Fruit fly (Drosophila melanogaster) whole organism, prepupa: Measurements from ENCODE around the gene Theg.

Source experiments
- Blimp-1 ChIP-seq: fragments of 200-800 bp; sonication (Bioruptor generic); optimal IDR thresholded peaks from 3 replicates; lab custom pipeline; 2017; ENCODE audit warnings: missing biosample characterization, missing genetic modification characterization, mild to moderate bottlenecking, moderate library complexity, missing genetic modification reagents
- CG10631 ChIP-seq: fragments of 200-800 bp; sonication (Bioruptor generic); optimal IDR thresholded peaks from 2 replicates; lab custom pipeline; 2016; ENCODE audit warnings: missing biosample characterization, missing genetic modification characterization
- CG10669 ChIP-seq: fragments of 200-800 bp; sonication (Bioruptor generic); optimal IDR thresholded peaks from 3 replicates; lab custom pipeline; 2018; ENCODE audit warnings: missing biosample characterization, mild to moderate bottlenecking, missing genetic modification characterization, moderate library complexity
- CG11294 ChIP-seq: fragments of 200-800 bp; sonication (Bioruptor generic); IDR thresholded peaks from 2 replicates; pipeline ENCODE4 v1.3.6; 2022; ENCODE audit warnings: missing biosample characterization, missing genetic modification characterization
- CG11762 ChIP-seq: fragments of 200-800 bp; sonication (Bioruptor generic); optimal IDR thresholded peaks from 3 replicates; lab custom pipeline; 2016; ENCODE audit warnings: missing biosample characterization, missing genetic modification characterization; ENCODE audit not compliant: insufficient read depth
- CG15336 ChIP-seq: fragments of 200-800 bp; sonication (Bioruptor generic); IDR thresholded peaks from 2 replicates; pipeline ENCODE4 v1.3.6; 2022; ENCODE audit warnings: missing biosample characterization, missing genetic modification characterization
- CG1621 ChIP-seq: fragments of 200-800 bp; sonication (Bioruptor generic); optimal IDR thresholded peaks from 3 replicates; lab custom pipeline; 2018; ENCODE audit warnings: missing biosample characterization, mild to moderate bottlenecking, missing genetic modification characterization
- CG16779 ChIP-seq: fragments of 200-800 bp; sonication (Bioruptor generic); optimal IDR thresholded peaks from 3 replicates; lab custom pipeline; 2017; ENCODE audit warnings: missing biosample characterization, mild to moderate bottlenecking, missing genetic modification characterization
- CG3032 ChIP-seq: fragments of 200-800 bp; optimal IDR thresholded peaks from 2 replicates; lab custom pipeline; 2019; ENCODE audit warnings: missing biosample characterization, mild to moderate bottlenecking, missing genetic modification characterization, moderate library complexity
- CG31627 ChIP-seq: fragments of 200-800 bp; sonication (Bioruptor generic); optimal IDR thresholded peaks from 3 replicates; lab custom pipeline; 2016; ENCODE audit warnings: missing biosample characterization, missing genetic modification characterization
- CG32006 ChIP-seq: fragments of 200-800 bp; sonication (Bioruptor generic); optimal IDR thresholded peaks from 3 replicates; lab custom pipeline; 2017; ENCODE audit warnings: missing biosample characterization, mild to moderate bottlenecking, missing genetic modification characterization
- CG34406 ChIP-seq: fragments of 200-800 bp; sonication (Bioruptor generic); optimal IDR thresholded peaks from 3 replicates; lab custom pipeline; 2016; ENCODE audit warnings: missing biosample characterization, missing genetic modification characterization
- CG4318 ChIP-seq: fragments of 200-800 bp; sonication (Bioruptor generic); optimal IDR thresholded peaks from 3 replicates; lab custom pipeline; 2017; ENCODE audit warnings: missing biosample characterization, mild to moderate bottlenecking, missing genetic modification characterization
- CG7368 ChIP-seq: fragments of 200-800 bp; sonication (Bioruptor generic); optimal IDR thresholded peaks from 3 replicates; lab custom pipeline; 2016; ENCODE audit warnings: missing biosample characterization, missing genetic modification characterization
- CG8119 ChIP-seq: fragments of 200-800 bp; sonication (Bioruptor generic); IDR thresholded peaks from 3 replicates; pipeline ENCODE4 v1.3.6; 2022; ENCODE audit warnings: missing biosample characterization, missing genetic modification characterization
- Eip75B ChIP-seq: fragments of 200-800 bp; sonication (Bioruptor generic); optimal IDR thresholded peaks from 3 replicates; lab custom pipeline; 2016; ENCODE audit warnings: missing biosample characterization, missing genetic modification characterization
- Eip78C ChIP-seq: fragments of 200-800 bp; sonication (Bioruptor generic); peaks from one replicate; lab custom pipeline; 2016; ENCODE audit warnings: missing biosample characterization, missing genetic modification characterization
- Eip93F ChIP-seq: fragments of 200-800 bp; sonication (Bioruptor generic); optimal IDR thresholded peaks from 2 replicates; lab custom pipeline; 2016; ENCODE audit warnings: missing biosample characterization, mild to moderate bottlenecking, missing genetic modification characterization
- Hr38 ChIP-seq: sonication (Bioruptor generic); optimal IDR thresholded peaks from 2 replicates; lab custom pipeline; 2016; ENCODE audit warnings: missing biosample characterization, missing genetic modification characterization
- Hr39 ChIP-seq: fragments of 200-800 bp; sonication (Bioruptor generic); optimal IDR thresholded peaks from 2 replicates; lab custom pipeline; 2016; ENCODE audit warnings: missing biosample characterization, missing genetic modification characterization
- Met ChIP-seq: fragments of 200-800 bp; sonication (Bioruptor generic); optimal IDR thresholded peaks from 3 replicates; lab custom pipeline; 2016; ENCODE audit warnings: missing biosample characterization, missing genetic modification characterization
- OdsH ChIP-seq: fragments of 200-800 bp; sonication (Bioruptor generic); optimal IDR thresholded peaks from 3 replicates; lab custom pipeline; 2016; ENCODE audit warnings: missing biosample characterization, missing genetic modification characterization
- Smox ChIP-seq: fragments of 200-800 bp; sonication (Bioruptor generic); optimal IDR thresholded peaks from 3 replicates; lab custom pipeline; 2016; ENCODE audit warnings: missing biosample characterization, missing genetic modification characterization
- achi ChIP-seq: fragments of 200-800 bp; sonication (Bioruptor generic); optimal IDR thresholded peaks from 3 replicates; lab custom pipeline; 2016; ENCODE audit warnings: missing biosample characterization, missing genetic modification characterization
- acj6 ChIP-seq: fragments of 200-800 bp; sonication (Bioruptor generic); optimal IDR thresholded peaks from 3 replicates; lab custom pipeline; 2016; ENCODE audit warnings: missing biosample characterization, missing genetic modification characterization
- dsx ChIP-seq: fragments of 200-800 bp; optimal IDR thresholded peaks from 3 replicates; lab custom pipeline; 2019; ENCODE audit warnings: missing biosample characterization, mild to moderate bottlenecking, missing genetic modification characterization, moderate library complexity; ENCODE audit not compliant: poor library complexity, severe bottlenecking
- eg ChIP-seq: fragments of 200-800 bp; sonication (Bioruptor generic); IDR thresholded peaks from 3 replicates; pipeline ENCODE4 v1.3.6; 2022; ENCODE audit warnings: missing biosample characterization, missing genetic modification characterization
- esn ChIP-seq: fragments of 200-800 bp; sonication (Bioruptor generic); optimal IDR thresholded peaks from 2 replicates; lab custom pipeline; 2016; ENCODE audit warnings: missing biosample characterization, mild to moderate bottlenecking, missing genetic modification characterization, moderate library complexity
- lz ChIP-seq: fragments of 200-800 bp; sonication (Bioruptor generic); optimal IDR thresholded peaks from 3 replicates; lab custom pipeline; 2016; ENCODE audit warnings: missing biosample characterization, missing genetic modification characterization
- net ChIP-seq: fragments of 200-800 bp; sonication (Bioruptor generic); optimal IDR thresholded peaks from 3 replicates; lab custom pipeline; 2016; ENCODE audit warnings: missing biosample characterization, missing genetic modification characterization
- pdm3 ChIP-seq: fragments of 200-800 bp; sonication (Bioruptor generic); optimal IDR thresholded peaks from 3 replicates; lab custom pipeline; 2016; ENCODE audit warnings: missing biosample characterization, missing genetic modification characterization
- salr ChIP-seq, 2 experiments: fragments of 200-800 bp; sonication (Bioruptor generic); optimal IDR thresholded peaks; 3 replicates each; lab custom pipeline; 2016 to 2018; ENCODE audit warnings: missing biosample characterization in 2 of 2, missing genetic modification characterization in 2 of 2, mild to moderate bottlenecking in 1 of 2
- spab ChIP-seq: fragments of 200-800 bp; sonication (Bioruptor generic); optimal IDR thresholded peaks from 2 replicates; lab custom pipeline; 2017; ENCODE audit warnings: missing biosample characterization, mild to moderate bottlenecking, missing genetic modification characterization, missing genetic modification reagents
- svp ChIP-seq: fragments of 200-800 bp; sonication (Bioruptor generic); peaks from one replicate; lab custom pipeline; 2016; ENCODE audit warnings: missing biosample characterization, missing genetic modification characterization
- topi ChIP-seq: fragments of 200-800 bp; sonication (Bioruptor generic); optimal IDR thresholded peaks from 3 replicates; lab custom pipeline; 2016; ENCODE audit warnings: missing biosample characterization, missing genetic modification characterization

Theg gene

DNA sequence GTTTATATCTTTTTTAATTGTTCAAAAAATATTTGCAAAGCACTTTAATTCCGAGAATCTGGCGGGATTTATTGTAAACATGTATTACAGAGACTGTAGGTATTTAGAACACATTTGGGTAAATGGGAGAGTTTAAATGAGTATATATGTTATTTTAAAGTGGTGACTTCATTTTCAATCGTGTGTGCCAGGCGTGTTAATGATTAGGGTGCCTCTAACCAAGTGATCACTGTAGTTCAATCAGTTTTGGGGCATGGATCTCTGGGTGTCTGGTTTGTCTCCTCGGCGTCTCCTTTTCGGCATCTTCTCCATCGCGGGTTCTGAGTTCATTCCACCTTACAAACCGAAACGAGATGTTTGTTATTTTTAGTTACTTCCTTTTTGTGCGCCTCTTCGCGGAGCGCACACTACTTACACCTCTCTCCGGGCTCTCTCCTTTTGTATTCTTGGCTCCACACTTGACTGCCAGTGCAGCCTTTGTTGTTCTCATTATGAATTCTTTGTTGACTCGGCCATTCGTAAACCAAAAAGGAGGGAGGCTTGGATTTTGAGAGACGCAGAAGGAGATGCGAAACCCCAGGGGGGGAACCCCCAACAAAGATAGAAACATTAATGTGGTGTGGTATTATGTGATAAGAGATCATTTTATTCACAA lies 29.4 kb downstream of the Theg start (continued):
- TF ChIP-seq Eip93F (GFP tag; lab: Kevin White, UChicago), result no peak
- TF ChIP-seq CG4318 (GFP tag; lab: Kevin White, UChicago), result no peak
- TF ChIP-seq OdsH (GFP tag; lab: Kevin White, UChicago), result no peak
- TF ChIP-seq CG11294 (GFP tag; lab: Robert Waterston, UW), result no peak
- peak; percentile 31 for TF ChIP-seq CG10631 (GFP tag; lab: Kevin White, UChicago)
- TF ChIP-seq CG7368, result no peak
- peak; percentile 29 for TF ChIP-seq Smox (GFP tag; lab: Kevin White, UChicago)
- TF ChIP-seq topi, result peak; percentile 10
- TF ChIP-seq CG31627 (GFP tag; lab: Kevin White, UChicago), result peak; percentile 31
- peak; percentile 32 for TF ChIP-seq lz (GFP tag; lab: Kevin White, UChicago)
- TF ChIP-seq dsx (GFP tag; lab: Kevin White, UChicago), result peak; percentile 67
- no peak for TF ChIP-seq salr (GFP tag; optimal IDR thresholded peaks at IDR 0.05; lab: Kevin White, UChicago)
- TF ChIP-seq pdm3 (GFP tag; lab: Kevin White, UChicago), result peak; percentile 9
- no peak for TF ChIP-seq CG11762
- TF ChIP-seq CG1621 (tag; lab: Kevin White, UChicago), result no peak
- TF ChIP-seq Eip75B (GFP tag; lab: Kevin White, UChicago), result no peak
- no peak for TF ChIP-seq CG3032
- TF ChIP-seq CG34406 (GFP tag; lab: Kevin White, UChicago), result no peak
- no peak for TF ChIP-seq spab (GFP tag; lab: Kevin White, UChicago)
- peak; percentile 31 for TF ChIP-seq esn
- no peak for TF ChIP-seq Blimp-1

DNA sequence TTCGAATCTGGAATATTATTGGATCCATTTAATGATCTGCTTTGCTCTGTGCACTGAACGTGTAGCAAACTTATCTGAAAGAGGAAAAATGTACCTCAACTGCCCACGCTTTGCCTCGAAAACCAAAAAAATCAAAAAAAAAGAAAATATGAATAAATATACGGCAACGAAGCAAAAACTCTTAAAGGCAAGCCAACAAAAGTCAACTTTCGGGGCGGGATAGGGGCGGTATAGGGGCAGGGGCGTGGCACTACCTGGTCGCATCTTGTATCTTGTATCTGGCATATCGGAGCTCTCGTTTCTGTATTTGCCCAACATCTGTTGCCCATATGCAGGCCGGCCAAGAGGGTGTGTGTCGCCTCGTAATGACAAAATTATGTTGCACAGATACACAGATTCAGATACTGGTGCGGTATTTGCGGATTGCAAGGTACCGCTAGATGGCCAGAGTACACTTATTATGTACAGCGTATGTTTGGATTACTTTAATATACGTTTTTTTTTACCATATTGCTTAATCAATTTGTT lies 30.0 kb downstream of the Theg start:
- TF ChIP-seq svp (GFP tag; lab: Kevin White, UChicago), result no peak
- TF ChIP-seq achi, result no peak
- TF ChIP-seq Hr38 (GFP tag; lab: Kevin White, UChicago), result no peak
- TF ChIP-seq dsx (GFP tag; lab: Kevin White, UChicago), result no peak
- TF ChIP-seq Smox (GFP tag; lab: Kevin White, UChicago), result no peak
- no peak for TF ChIP-seq topi
- TF ChIP-seq Met, result no peak
- no peak for TF ChIP-seq Eip75B (GFP tag; lab: Kevin White, UChicago)

DNA sequence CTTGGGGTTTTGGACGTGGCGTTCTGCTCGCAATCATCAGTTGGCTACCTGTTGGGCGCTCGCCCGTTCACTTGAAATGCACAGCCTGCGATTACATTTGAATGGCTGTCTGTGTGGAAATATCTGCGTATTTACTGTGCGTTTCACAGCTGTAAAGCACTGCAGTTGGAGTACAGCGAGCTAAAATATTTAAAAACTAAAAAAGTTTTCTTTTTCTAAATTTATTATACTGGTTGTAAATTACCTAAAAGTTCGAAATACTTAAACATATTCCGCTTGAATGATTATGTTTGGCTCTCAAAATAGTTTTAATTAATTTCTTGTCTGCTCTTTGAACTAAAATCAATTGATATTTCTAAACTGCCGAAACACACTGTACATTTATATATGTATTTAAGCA lies 31.7 kb downstream of the Theg start:
- peak; percentile 10 for TF ChIP-seq Met
- TF ChIP-seq CG32006 (GFP tag; lab: Kevin White, UChicago), result no peak
- peak; percentile 22 for TF ChIP-seq topi
- TF ChIP-seq Eip78C (GFP tag; lab: Kevin White, UChicago), result peak; percentile 64
- TF ChIP-seq CG31627 (GFP tag; lab: Kevin White, UChicago), result peak; percentile 19
- peak; percentile 40; the same call in 1 of the 3 replicates for TF ChIP-seq eg (GFP tag; lab: Robert Waterston, UW)
- peak; percentile 55 for TF ChIP-seq CG15336 (GFP tag; lab: Robert Waterston, UW)
- TF ChIP-seq pdm3 (GFP tag; lab: Kevin White, UChicago), result no peak
- peak; percentile 30; the same call in 1 of the 3 replicates for TF ChIP-seq CG8119 (GFP tag; lab: Robert Waterston, UW)
- peak; percentile 2 for TF ChIP-seq achi
- no peak for TF ChIP-seq net (GFP tag; lab: Kevin White, UChicago)
- TF ChIP-seq lz (GFP tag; lab: Kevin White, UChicago), result peak; percentile 13
- no peak for TF ChIP-seq dsx (GFP tag; lab: Kevin White, UChicago)
- TF ChIP-seq CG16779 (tag; lab: Kevin White, UChicago), result no peak
- no peak for TF ChIP-seq Eip75B (GFP tag; lab: Kevin White, UChicago)
- TF ChIP-seq CG10669 (GFP tag; lab: Kevin White, UChicago), result no peak
- peak; percentile 15 for TF ChIP-seq Hr39 (GFP tag; lab: Kevin White, UChicago)
- TF ChIP-seq svp (GFP tag; lab: Kevin White, UChicago), result peak; percentile 54
- TF ChIP-seq acj6 (GFP tag; lab: Kevin White, UChicago), result peak; percentile 12
- TF ChIP-seq esn, result peak; percentile 13
